Fruit fly (Drosophila melanogaster) whole organism, embryonic: ENCODE measurements around the gene SK.

Experiments
- Ada2b ChIP-seq: fragments of 200-800 bp; sonication (Bioruptor generic); IDR thresholded peaks from 2 replicates; pipeline ENCODE4 v1.3.6; 2022; ENCODE audit warnings: missing biosample characterization, missing genetic modification characterization
- Bdp1 ChIP-seq: fragments of 200-800 bp; sonication (Bioruptor generic); optimal IDR thresholded peaks from 3 replicates; lab custom pipeline; 2016; ENCODE audit warnings: missing biosample characterization, missing genetic modification characterization
- CG10274 ChIP-seq: fragments of 200-800 bp; sonication (Bioruptor generic); optimal IDR thresholded peaks from 3 replicates; lab custom pipeline; 2017; ENCODE audit warnings: missing biosample characterization, mild to moderate bottlenecking, missing genetic modification characterization
- CG10366 ChIP-seq: fragments of 200-800 bp; sonication (Bioruptor generic); IDR thresholded peaks from 2 replicates; pipeline ENCODE4 v1.3.6; 2022; ENCODE audit warnings: missing biosample characterization, missing genetic modification characterization
- CG10979 ChIP-seq: fragments of 200-800 bp; sonication (Bioruptor generic); optimal IDR thresholded peaks from 2 replicates; lab custom pipeline; 2018; ENCODE audit warnings: missing biosample characterization, mild to moderate bottlenecking, missing genetic modification characterization, moderate library complexity
- CG11456 ChIP-seq: fragments of 200-800 bp; sonication (Bioruptor generic); IDR thresholded peaks from 3 replicates; pipeline ENCODE4 v1.3.6; 2022; ENCODE audit warnings: missing biosample characterization, missing genetic modification characterization
- CG12236 ChIP-seq: fragments of 200-800 bp; sonication (Bioruptor generic); optimal IDR thresholded peaks from 2 replicates; lab custom pipeline; 2016; ENCODE audit warnings: missing biosample characterization, missing genetic modification characterization
- CG12391 ChIP-seq: fragments of 200-800 bp; sonication (Bioruptor generic); optimal IDR thresholded peaks from 3 replicates; lab custom pipeline; 2018; ENCODE audit warnings: missing biosample characterization, mild to moderate bottlenecking, missing genetic modification characterization, moderate library complexity
- CG14050 ChIP-seq: fragments of 200-800 bp; sonication (Bioruptor generic); IDR thresholded peaks from 3 replicates; pipeline ENCODE4 v1.3.6; 2022; ENCODE audit warnings: missing biosample characterization, missing genetic modification characterization
- CG14441 ChIP-seq: fragments of 200-800 bp; sonication (Bioruptor generic); IDR thresholded peaks from 2 replicates; pipeline ENCODE4 v1.3.6; 2022; ENCODE audit warnings: missing biosample characterization, missing genetic modification characterization
- CG15073 ChIP-seq: fragments of 200-800 bp; sonication (Bioruptor generic); optimal IDR thresholded peaks from 2 replicates; lab custom pipeline; 2016; ENCODE audit warnings: missing biosample characterization, missing genetic modification characterization
- CG2120 ChIP-seq: fragments of 200-800 bp; sonication (Bioruptor generic); optimal IDR thresholded peaks from 3 replicates; lab custom pipeline; 2016; ENCODE audit warnings: missing biosample characterization, missing genetic modification characterization
- CG2678 ChIP-seq: fragments of 200-800 bp; sonication (Bioruptor generic); optimal IDR thresholded peaks from 3 replicates; lab custom pipeline; 2019; ENCODE audit warnings: missing biosample characterization, mild to moderate bottlenecking, missing genetic modification characterization, moderate library complexity
- CG2889 ChIP-seq: fragments of 200-800 bp; sonication (Bioruptor generic); IDR thresholded peaks from 3 replicates; pipeline ENCODE4 v1.3.6; 2022; ENCODE audit warnings: missing biosample characterization, missing genetic modification characterization
- CG3065 ChIP-seq: fragments of 200-800 bp; sonication (Bioruptor generic); optimal IDR thresholded peaks from 2 replicates; lab custom pipeline; 2016; ENCODE audit warnings: missing biosample characterization, missing genetic modification characterization
- CG31224 ChIP-seq: fragments of 200-800 bp; sonication (Bioruptor generic); IDR thresholded peaks from 2 replicates; pipeline ENCODE4 v1.3.6; 2022; ENCODE audit warnings: missing biosample characterization, missing genetic modification characterization
- CG31365 ChIP-seq: fragments of 200-800 bp; sonication (Bioruptor generic); optimal IDR thresholded peaks from 2 replicates; lab custom pipeline; 2018; ENCODE audit warnings: missing biosample characterization, mild to moderate bottlenecking, missing genetic modification characterization
- CG33557 ChIP-seq: fragments of 200-800 bp; sonication (Bioruptor generic); optimal IDR thresholded peaks from 2 replicates; lab custom pipeline; 2019; ENCODE audit warnings: missing biosample characterization, mild to moderate bottlenecking, missing genetic modification characterization, moderate library complexity
- CG3847 ChIP-seq: fragments of 200-800 bp; sonication (Bioruptor generic); IDR thresholded peaks from 2 replicates; pipeline ENCODE4 v1.3.6; 2022; ENCODE audit warnings: missing biosample characterization, missing genetic modification characterization
- CG6765 ChIP-seq: fragments of 200-800 bp; sonication (Bioruptor generic); optimal IDR thresholded peaks from 3 replicates; lab custom pipeline; 2017; ENCODE audit warnings: missing biosample characterization, mild to moderate bottlenecking, missing genetic modification characterization
- CG7839 ChIP-seq: fragments of 200-800 bp; sonication (Bioruptor generic); optimal IDR thresholded peaks from 3 replicates; lab custom pipeline; 2018; ENCODE audit warnings: missing biosample characterization, mild to moderate bottlenecking, missing genetic modification characterization, moderate library complexity
- Dip2 ChIP-seq: fragments of 200-800 bp; sonication (Bioruptor generic); IDR thresholded peaks from 2 replicates; pipeline ENCODE4 v1.3.6; 2022; ENCODE audit warnings: missing biosample characterization, missing genetic modification characterization
- Dip3 ChIP-seq: fragments of 200-800 bp; sonication (Bioruptor generic); optimal IDR thresholded peaks from 3 replicates; lab custom pipeline; 2016; ENCODE audit warnings: missing biosample characterization, missing genetic modification characterization
- Dll ChIP-seq: fragments of 200-800 bp; sonication (Bioruptor generic); IDR thresholded peaks from 4 replicates; pipeline ENCODE4 v1.3.6; 2022; ENCODE audit warnings: missing biosample characterization, missing genetic modification characterization; ENCODE audit not compliant: partially characterized antibody
- Dref ChIP-seq: fragments of 200-800 bp; sonication (Bioruptor generic); IDR thresholded peaks from 2 replicates; pipeline ENCODE4 v1.3.6; 2022; ENCODE audit warnings: missing biosample characterization, missing genetic modification characterization
- Eip74EF ChIP-seq, 2 experiments: fragments of 200-800 bp in 1 of 2; fragments of >200 bp in 1 of 2; sonication (Bioruptor generic) in 1 of 2; optimal IDR thresholded peaks; 2 replicates each; lab custom pipeline; 2017 to 2019; ENCODE audit warnings: missing biosample characterization in 2 of 2, missing genetic modification characterization in 2 of 2, mild to moderate bottlenecking in 1 of 2, moderate library complexity in 1 of 2
- Hmx ChIP-seq: fragments of 200-800 bp; sonication (Bioruptor generic); optimal IDR thresholded peaks from 2 replicates; lab custom pipeline; 2016; ENCODE audit warnings: missing biosample characterization, missing genetic modification characterization
- Hr51 ChIP-seq, 2 experiments: fragments of 200-800 bp; sonication (Bioruptor generic); optimal IDR thresholded peaks; 2 replicates in 1 of 2; 3 replicates in 1 of 2; lab custom pipeline; 2016 to 2018; ENCODE audit warnings: missing biosample characterization in 2 of 2, missing genetic modification characterization in 2 of 2, mild to moderate bottlenecking in 1 of 2, moderate library complexity in 1 of 2
- Med ChIP-seq: fragments of 200-800 bp; sonication (Bioruptor generic); peaks from one replicate; lab custom pipeline; 2016; ENCODE audit warnings: missing biosample characterization, missing genetic modification characterization, mild to moderate bottlenecking, inconsistent platforms, moderate library complexity
- Trl ChIP-seq, 3 experiments: fragments of >200 bp in 2 of 3; fragments of 200-800 bp in 1 of 3; sonication (Bioruptor generic) in 1 of 3; optimal IDR thresholded peaks; 2 replicates in 1 of 3; 3 replicates in 2 of 3; lab custom pipeline; 2016 to 2017; ENCODE audit warnings: missing biosample characterization in 1 of 3, missing genetic modification characterization in 1 of 3
- Usf ChIP-seq: fragments of 200-800 bp; sonication (Bioruptor generic); optimal IDR thresholded peaks from 2 replicates; lab custom pipeline; 2017; ENCODE audit warnings: missing genotype, missing biosample characterization, missing genetic modification characterization
- ara ChIP-seq: fragments of 200-800 bp; sonication (Bioruptor generic); IDR thresholded peaks from 2 replicates; pipeline ENCODE4 v1.3.6; 2022; ENCODE audit warnings: missing biosample characterization, missing genetic modification characterization
- bcd ChIP-seq: fragments of 200-800 bp; sonication (Bioruptor generic); optimal IDR thresholded peaks from 2 replicates; lab custom pipeline; 2017; ENCODE audit warnings: missing biosample characterization, mild to moderate bottlenecking, missing genetic modification characterization
- bigmax ChIP-seq: fragments of 200-800 bp; sonication (Bioruptor generic); optimal IDR thresholded peaks from 2 replicates; lab custom pipeline; 2018; ENCODE audit warnings: missing biosample characterization, mild to moderate bottlenecking, missing genetic modification characterization
- dmrt99B ChIP-seq: fragments of 200-800 bp; sonication (Bioruptor generic); optimal IDR thresholded peaks from 2 replicates; lab custom pipeline; 2018; ENCODE audit warnings: missing biosample characterization, mild to moderate bottlenecking, missing genetic modification characterization, moderate library complexity
- en ChIP-seq: fragments of 200-800 bp; sonication (Bioruptor generic); optimal IDR thresholded peaks from 2 replicates; lab custom pipeline; 2016; ENCODE audit warnings: missing biosample characterization, missing genetic modification characterization
- gcm ChIP-seq: fragments of 200-800 bp; sonication (Bioruptor generic); optimal IDR thresholded peaks from 2 replicates; lab custom pipeline; 2019; ENCODE audit warnings: missing biosample characterization, mild to moderate bottlenecking, missing genetic modification characterization, moderate library complexity
- gcm2 ChIP-seq: fragments of 200-800 bp; sonication (Bioruptor generic); optimal IDR thresholded peaks from 2 replicates; lab custom pipeline; 2016; ENCODE audit warnings: missing biosample characterization, missing genetic modification characterization
- lab ChIP-seq: fragments of 200-800 bp; sonication (Bioruptor generic); optimal IDR thresholded peaks from 3 replicates; lab custom pipeline; 2017; ENCODE audit warnings: missing biosample characterization, missing genetic modification characterization, mild to moderate bottlenecking, moderate library complexity, missing genetic modification reagents
- nmo ChIP-seq: fragments of 200-800 bp; sonication (Bioruptor generic); optimal IDR thresholded peaks from 2 replicates; lab custom pipeline; 2018; ENCODE audit warnings: missing biosample characterization, mild to moderate bottlenecking, missing genetic modification characterization, moderate library complexity
- p53 ChIP-seq: fragments of 200-800 bp; sonication (Bioruptor generic); optimal IDR thresholded peaks from 2 replicates; lab custom pipeline; 2016; ENCODE audit warnings: missing biosample characterization, missing genetic modification characterization
- pzg ChIP-seq: fragments of 200-800 bp; sonication (Bioruptor generic); optimal IDR thresholded peaks from 3 replicates; lab custom pipeline; 2018; ENCODE audit warnings: missing biosample characterization, mild to moderate bottlenecking, missing genetic modification characterization, moderate library complexity
- repo ChIP-seq: fragments of 200-800 bp; sonication (Bioruptor generic); optimal IDR thresholded peaks from 2 replicates; lab custom pipeline; 2016; ENCODE audit warnings: missing biosample characterization, missing genetic modification characterization
- sima ChIP-seq: fragments of 200-800 bp; sonication (Bioruptor generic); optimal IDR thresholded peaks from 2 replicates; lab custom pipeline; 2016; ENCODE audit warnings: missing biosample characterization, missing genetic modification characterization
- z ChIP-seq: fragments of 200-800 bp; sonication (Bioruptor generic); IDR thresholded peaks from 3 replicates; pipeline ENCODE4 v1.3.6; 2022; ENCODE audit warnings: missing biosample characterization, missing genetic modification characterization
- zf30C ChIP-seq: fragments of 200-800 bp; sonication (Bioruptor generic); optimal IDR thresholded peaks from 3 replicates; lab custom pipeline; 2018; ENCODE audit warnings: missing biosample characterization, mild to moderate bottlenecking, missing genetic modification characterization
- zfh1 ChIP-seq: fragments of 200-800 bp; sonication (Bioruptor generic); IDR thresholded peaks from 3 replicates; pipeline ENCODE4 v1.3.6; 2022; ENCODE audit warnings: missing biosample characterization, missing genetic modification characterization
- zfh2 ChIP-seq: fragments of 200-800 bp; sonication (Bioruptor generic); optimal IDR thresholded peaks from 2 replicates; lab custom pipeline; 2016; ENCODE audit warnings: missing biosample characterization, missing genetic modification characterization

The SK gene

DNA sequence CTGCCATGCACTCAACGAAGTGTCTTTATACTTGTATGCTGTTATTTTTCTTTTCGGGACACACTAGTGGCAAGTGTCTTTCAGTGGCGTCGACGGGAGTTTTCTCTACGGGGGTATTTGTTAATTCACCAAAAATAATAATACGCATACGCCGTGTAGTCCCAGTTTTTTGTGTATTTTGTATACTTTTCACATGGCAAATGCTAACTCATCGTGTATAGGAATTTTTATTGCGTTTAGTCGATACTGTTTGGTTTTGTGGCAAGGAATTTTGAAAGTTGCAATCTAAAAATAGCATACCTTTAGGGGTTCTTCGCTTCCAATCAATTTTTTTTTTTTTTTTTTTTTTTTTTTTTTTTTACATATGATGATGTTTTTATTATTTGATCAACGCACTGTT, 1.6 kb upstream of the SK start (continued):
- TF ChIP-seq CG2678 (tag; lab: Kevin White, UChicago) (peak; percentile 12), nmo (no peak), zf30C (GFP tag; lab: Kevin White, UChicago) (no peak)
- TF ChIP-seq, all 482 proteins: peak for 15

DNA sequence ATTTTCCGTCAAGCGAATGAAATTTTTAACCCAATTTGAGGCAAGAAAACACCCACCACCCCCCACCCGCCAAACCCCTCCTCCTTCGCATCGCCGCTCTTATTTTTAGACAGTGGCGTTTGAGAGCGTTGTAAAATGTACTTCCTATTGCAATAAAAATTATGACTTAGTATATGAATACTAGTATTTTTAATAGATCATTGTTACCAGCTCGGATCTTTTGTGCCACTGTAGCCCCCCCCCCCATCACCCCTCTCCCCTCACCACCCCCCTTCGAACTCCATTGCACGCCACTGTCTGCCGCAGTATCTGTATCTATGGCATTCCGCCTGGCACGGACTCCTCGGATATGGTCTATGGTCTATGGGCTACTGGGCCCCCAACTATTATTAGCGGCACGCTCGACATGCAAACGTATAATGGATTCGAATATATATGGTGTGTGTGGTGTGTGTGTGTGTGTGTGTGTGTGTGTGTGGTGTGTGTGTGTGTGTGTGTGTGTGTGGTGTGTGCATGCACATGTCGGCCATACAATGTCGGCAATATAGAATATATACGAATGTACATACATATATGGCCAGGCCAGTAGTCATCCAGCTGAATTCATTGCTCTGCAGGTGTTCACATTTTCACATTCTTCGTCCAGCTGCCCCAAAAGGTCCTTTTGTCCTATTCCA, 10.0 kb downstream of the SK start:
- TF ChIP-seq Dip3 (GFP tag; lab: Kevin White, UChicago) (no peak), CG2120 (no peak), gcm (GFP tag; lab: Kevin White, UChicago) (no peak), dmrt99B (tag; lab: Kevin White, UChicago) (peak; percentile 38), Hr51 (GFP tag; optimal IDR thresholded peaks at IDR 0.05; lab: Kevin White, UChicago) (peak in 1 of 2 experiments; percentile 23), Hmx (GFP tag; lab: Kevin White, UChicago) (no peak), CG2889 (GFP tag; lab: Robert Waterston, UW) (no peak), Bdp1 (no peak), CG10274 (GFP tag; lab: Kevin White, UChicago) (no peak), CG12391 (tag; lab: Kevin White, UChicago) (peak; percentile 21), CG31224 (GFP tag; lab: Robert Waterston, UW) (no peak), CG12236 (GFP tag; lab: Kevin White, UChicago) (no peak), Dip2 (GFP tag; lab: Robert Waterston, UW) (no peak), CG3065 (GFP tag; lab: Kevin White, UChicago) (no peak), Dref (GFP tag; lab: Robert Waterston, UW) (no peak), CG6765 (no peak), CG10366 (GFP tag; lab: Robert Waterston, UW) (peak; percentile 33), sima (GFP tag; lab: Kevin White, UChicago) (no peak), Ada2b (GFP tag; lab: Robert Waterston, UW) (0 out of 2 replicates have a peak, but pooled peaks have one; percentile 17), Trl (optimal IDR thresholded peaks at IDR 0.05; lab: Kevin White, UChicago) (no peak), Trl (GFP tag; optimal IDR thresholded peaks at IDR 0.05; lab: Kevin White, UChicago) (no peak), CG31365 (no peak), bigmax (GFP tag; lab: Kevin White, UChicago) (no peak), CG2678 (tag; lab: Kevin White, UChicago) (peak; percentile 38), CG10979 (tag; lab: Kevin White, UChicago) (peak; percentile 17), Dll (no peak), en (no peak), zfh2 (GFP tag; lab: Kevin White, UChicago) (no peak), CG15073 (no peak), CG7839 (tag; lab: Kevin White, UChicago) (no peak), bcd (no peak), CG14050 (GFP tag; lab: Robert Waterston, UW) (no peak), CG14441 (GFP tag; lab: Robert Waterston, UW) (0 out of 2 replicates have a peak, but pooled peaks have one; percentile 22), CG33557 (no peak), CG11456 (GFP tag; lab: Robert Waterston, UW) (0 out of 3 replicates have a peak, but pooled peaks have one; percentile 46), zfh1 (no peak), repo (no peak), ara (0 out of 2 replicates have a peak, but pooled peaks have one; percentile 38), pzg (GFP tag; lab: Kevin White, UChicago) (no peak), Eip74EF (GFP tag; optimal IDR thresholded peaks at IDR 0.05; lab: Kevin White, UChicago) (no peak), CG3847 (GFP tag; lab: Robert Waterston, UW) (no peak), Usf (GFP tag; lab: Kevin White, UChicago) (no peak), Med (GFP tag; lab: Kevin White, UChicago) (no peak), z (GFP tag; lab: Robert Waterston, UW) (no peak), lab (GFP tag; lab: Kevin White, UChicago) (peak; percentile 23), p53 (GFP tag; lab: Kevin White, UChicago) (no peak), gcm2 (no peak)
